Worm (Caenorhabditis elegans): ENCODE measurements around the gene W02H5.8.

The W02H5.8 gene

ce11 chrV:2694389-2694788, 41.9 kb upstream of the W02H5.8 start, which contains the start of gene Y45G12B.2:
Gene Y45G12B.2, plus strand, starts transcription at chrV:2694771.
- TF ChIP-seq hlh-30 (tag; optimal IDR thresholded peaks at IDR 0.05; ENCODE audit: insufficient read depth), result peak; percentile 13
- TF ChIP-seq che-1 (tag; optimal IDR thresholded peaks at IDR 0.05), result no peak
- TF ChIP-seq nfya-1 (tag; optimal IDR thresholded peaks at IDR 0.05), result peak; percentile 78
- TF ChIP-seq unc-42 (tag; optimal IDR thresholded peaks at IDR 0.05), result no peak
- TF ChIP-seq ref-2 (tag; optimal IDR thresholded peaks at IDR 0.05), result no peak
- TF ChIP-seq ztf-16 (tag; optimal IDR thresholded peaks at IDR 0.05), result peak; percentile 14
- peak; percentile 4 for TF ChIP-seq ceh-30 (tag; optimal IDR thresholded peaks at IDR 0.05)
- no peak for TF ChIP-seq sox-2 (GFP tag; IDR thresholded peaks at IDR 0.05)
- TF ChIP-seq tbx-2 (tag; optimal IDR thresholded peaks at IDR 0.05), result peak; percentile 15
- peak; percentile 36 for TF ChIP-seq ceh-48 (tag; optimal IDR thresholded peaks at IDR 0.05)
- no peak for TF ChIP-seq ceh-22 (tag; optimal IDR thresholded peaks at IDR 0.05)
- TF ChIP-seq ceh-6 (GFP tag; optimal IDR thresholded peaks at IDR 0.05), result no peak
- no peak for TF ChIP-seq unc-86 (tag; optimal IDR thresholded peaks at IDR 0.05)
- TF ChIP-seq ceh-31 (tag; optimal IDR thresholded peaks at IDR 0.05), result peak; percentile 36
- TF ChIP-seq ceh-18 (tag; optimal IDR thresholded peaks at IDR 0.05), result peak; percentile 51
- no peak for TF ChIP-seq elt-2 (tag; optimal IDR thresholded peaks at IDR 0.05)
- no peak for TF ChIP-seq ets-4 (tag; optimal IDR thresholded peaks at IDR 0.05)
- TF ChIP-seq K02D7.2 (tag; optimal IDR thresholded peaks at IDR 0.05), result no peak

DNA sequence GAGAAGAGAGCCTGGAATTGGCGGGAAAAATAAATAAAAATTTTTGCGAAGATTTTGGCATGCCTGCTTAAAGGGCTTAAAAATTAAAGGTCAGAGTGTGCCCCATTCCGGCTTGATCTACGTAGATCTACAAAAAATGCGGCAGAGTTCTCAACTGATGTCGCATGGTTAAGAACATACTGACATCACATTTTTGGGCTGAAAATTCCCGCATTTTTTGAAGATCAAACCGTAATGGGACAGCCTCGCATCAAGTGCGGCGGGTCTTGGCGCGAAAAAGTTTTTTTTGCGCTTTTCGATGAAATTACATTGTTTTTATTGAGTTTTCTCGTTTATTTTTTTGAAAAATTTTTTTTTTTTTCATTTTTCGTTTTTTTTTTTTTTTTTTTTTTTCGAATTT, 38.5 kb upstream of the W02H5.8 start:
- TF ChIP-seq pqm-1 (tag; optimal IDR thresholded peaks at IDR 0.05), result no peak
- TF ChIP-seq hlh-13 (GFP tag; optimal IDR thresholded peaks at IDR 0.05), result no peak
- TF ChIP-seq lim-6 (tag; optimal IDR thresholded peaks at IDR 0.05), result no peak

- no peak for TF ChIP-seq ceh-14 (tag; optimal IDR thresholded peaks at IDR 0.05)
- TF ChIP-seq hlh-13 (GFP tag; optimal IDR thresholded peaks at IDR 0.05), result no peak
- TF ChIP-seq ceh-9 (tag; optimal IDR thresholded peaks at IDR 0.05), result no peak
- no peak for TF ChIP-seq pat-9 (tag; optimal IDR thresholded peaks at IDR 0.05)
- no peak for TF ChIP-seq ets-4 (tag; optimal IDR thresholded peaks at IDR 0.05)
- no peak for TF ChIP-seq unc-42 (tag; optimal IDR thresholded peaks at IDR 0.05)
- TF ChIP-seq ceh-45 (GFP tag; IDR thresholded peaks at IDR 0.05), result no peak
- no peak for TF ChIP-seq fkh-10 (GFP tag; optimal IDR thresholded peaks at IDR 0.05)
These were observed 38.0 kb upstream of the W02H5.8 start for ce11 chrV:2690478-2690877.

DNA sequence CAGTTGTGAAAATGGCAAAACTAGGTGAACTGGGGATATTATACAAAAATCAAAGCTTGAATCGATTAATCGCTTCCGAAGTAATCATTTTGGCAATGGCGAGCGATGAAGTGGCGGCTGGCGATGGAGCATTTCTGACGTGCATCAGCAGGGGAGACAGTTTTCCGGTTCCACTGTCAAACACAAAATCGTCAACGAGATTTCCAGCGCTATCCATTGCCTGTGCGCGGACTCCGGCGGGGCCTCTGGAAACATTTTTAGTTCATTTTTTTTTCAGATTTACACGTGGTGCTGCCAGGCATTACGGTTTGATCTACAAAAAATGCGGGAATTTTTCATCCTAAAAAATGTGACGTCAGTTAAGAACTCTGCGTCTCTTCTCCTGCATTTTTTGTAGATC, 36.1 kb upstream of the W02H5.8 start:
- TF ChIP-seq fax-1 (tag; optimal IDR thresholded peaks at IDR 0.05) (no peak), ceh-2 (tag; optimal IDR thresholded peaks at IDR 0.05) (no peak), pha-2 (tag; optimal IDR thresholded peaks at IDR 0.05) (no peak)

ce11 chrV:2684227-2684626, 31.8 kb upstream of the W02H5.8 start:
- no peak for TF ChIP-seq ttx-3 (tag; optimal IDR thresholded peaks at IDR 0.05)
- no peak for TF ChIP-seq ets-4 (tag; optimal IDR thresholded peaks at IDR 0.05)
- TF ChIP-seq T23F11.4 (GFP tag; optimal IDR thresholded peaks at IDR 0.05), result no peak
- TF ChIP-seq zip-5 (tag; optimal IDR thresholded peaks at IDR 0.05), result no peak
- TF ChIP-seq nfya-1 (tag; optimal IDR thresholded peaks at IDR 0.05), result no peak
- TF ChIP-seq ceh-6 (GFP tag; optimal IDR thresholded peaks at IDR 0.05), result no peak
- no peak for TF ChIP-seq gmeb-2 (tag; optimal IDR thresholded peaks at IDR 0.05)

DNA sequence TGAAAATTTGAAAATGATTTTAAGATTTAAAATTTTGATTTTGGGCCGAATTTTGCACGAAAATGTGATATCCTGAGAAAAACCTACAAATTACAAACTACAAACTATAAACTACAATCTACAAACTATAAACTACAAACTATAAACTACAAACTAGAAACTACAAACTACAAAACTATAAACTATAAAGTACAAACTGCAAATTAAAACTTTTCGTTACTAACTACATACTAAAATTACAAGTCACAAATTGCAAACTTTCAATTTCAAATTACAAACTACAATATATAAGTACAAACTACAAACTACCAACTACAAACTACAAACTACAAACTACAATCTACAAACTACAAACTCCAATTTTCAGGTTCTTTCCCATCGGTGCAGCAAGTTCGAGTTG, 31.0 kb upstream of the W02H5.8 start:
- TF ChIP-seq lim-6 (tag; optimal IDR thresholded peaks at IDR 0.05), result no peak
- TF ChIP-seq elt-4 (tag; optimal IDR thresholded peaks at IDR 0.05), result no peak
- no peak for TF ChIP-seq eyg-1 (tag; optimal IDR thresholded peaks at IDR 0.05)
- TF ChIP-seq nhr-232 (tag; optimal IDR thresholded peaks at IDR 0.05), result no peak
- no peak for TF ChIP-seq ama-1 (optimal IDR thresholded peaks at IDR 0.05)
- TF ChIP-seq unc-86 (tag; optimal IDR thresholded peaks at IDR 0.05), result no peak
- TF ChIP-seq sox-2 (GFP tag; IDR thresholded peaks at IDR 0.05), result no peak
- no peak for TF ChIP-seq zip-5 (tag; optimal IDR thresholded peaks at IDR 0.05)
- no peak for TF ChIP-seq hlh-15 (tag; optimal IDR thresholded peaks at IDR 0.05)
- TF ChIP-seq ceh-30 (tag; optimal IDR thresholded peaks at IDR 0.05), result no peak
- no peak for TF ChIP-seq ceh-18 (tag; optimal IDR thresholded peaks at IDR 0.05)
